Fruit fly (Drosophila melanogaster) whole organism, embryonic: Measurements from ENCODE around the gene Polr3H.

Experiments
- CG10366 ChIP-seq: fragments of 200-800 bp; sonication (Bioruptor generic); IDR thresholded peaks from 2 replicates; pipeline ENCODE4 v1.3.6; 2022; ENCODE audit warnings: missing biosample characterization, missing genetic modification characterization
- CG10543 ChIP-seq: fragments of 200-800 bp; sonication (Bioruptor generic); optimal IDR thresholded peaks from 3 replicates; lab custom pipeline; 2017; ENCODE audit warnings: missing biosample characterization, mild to moderate bottlenecking, missing genetic modification characterization, moderate library complexity
- CG10565 ChIP-seq: fragments of 200-800 bp; sonication (Bioruptor generic); optimal IDR thresholded peaks from 3 replicates; lab custom pipeline; 2016; ENCODE audit warnings: missing biosample characterization, mild to moderate bottlenecking, missing genetic modification characterization
- CG11504 ChIP-seq: fragments of 200-800 bp; sonication (Bioruptor generic); optimal IDR thresholded peaks from 3 replicates; lab custom pipeline; 2019; ENCODE audit warnings: missing biosample characterization, mild to moderate bottlenecking, missing genetic modification characterization, moderate library complexity
- CG12219 ChIP-seq: fragments of 200-800 bp; sonication (Bioruptor generic); optimal IDR thresholded peaks from 3 replicates; lab custom pipeline; 2018; ENCODE audit warnings: missing biosample characterization, mild to moderate bottlenecking, missing genetic modification characterization
- CG14860 ChIP-seq: fragments of 200-800 bp; sonication (Bioruptor generic); IDR thresholded peaks from 3 replicates; pipeline ENCODE4 v1.3.6; 2022; ENCODE audit warnings: missing biosample characterization, missing genetic modification characterization; ENCODE audit not compliant: partially characterized antibody
- CG15011 ChIP-seq: fragments of 200-800 bp; sonication (Bioruptor generic); optimal IDR thresholded peaks from 3 replicates; lab custom pipeline; 2018; ENCODE audit warnings: missing biosample characterization, mild to moderate bottlenecking, missing genetic modification characterization
- CG1603 ChIP-seq: fragments of 200-800 bp; sonication (Bioruptor generic); optimal IDR thresholded peaks from 2 replicates; lab custom pipeline; 2019; ENCODE audit warnings: missing biosample characterization, mild to moderate bottlenecking, missing genetic modification characterization, moderate library complexity
- CG17829 ChIP-seq: fragments of 200-800 bp; optimal IDR thresholded peaks from 2 replicates; lab custom pipeline; 2019; ENCODE audit warnings: missing biosample characterization, mild to moderate bottlenecking, missing genetic modification characterization, moderate library complexity
- CG30020 ChIP-seq: fragments of 200-800 bp; optimal IDR thresholded peaks from 2 replicates; lab custom pipeline; 2019; ENCODE audit warnings: missing biosample characterization, mild to moderate bottlenecking, missing genetic modification characterization, moderate library complexity
- CG30403 ChIP-seq: fragments of 200-800 bp; sonication (Bioruptor generic); optimal IDR thresholded peaks from 3 replicates; lab custom pipeline; 2016; ENCODE audit warnings: missing biosample characterization, missing genetic modification characterization
- CG34422 ChIP-seq: fragments of 200-800 bp; sonication (Bioruptor generic); IDR thresholded peaks from 3 replicates; pipeline ENCODE4 v1.3.6; 2022; ENCODE audit warnings: missing biosample characterization, missing genetic modification characterization
- CG3838 ChIP-seq: fragments of 200-800 bp; sonication (Bioruptor generic); optimal IDR thresholded peaks from 3 replicates; lab custom pipeline; 2016; ENCODE audit warnings: missing biosample characterization, missing genetic modification characterization
- CG4730 ChIP-seq: fragments of 200-800 bp; sonication (Bioruptor generic); IDR thresholded peaks from 2 replicates; pipeline ENCODE4 v1.3.6; 2022; ENCODE audit warnings: missing biosample characterization, missing genetic modification characterization
- CG4854 ChIP-seq: fragments of 200-800 bp; sonication (Bioruptor generic); optimal IDR thresholded peaks from 2 replicates; lab custom pipeline; 2016; ENCODE audit warnings: missing biosample characterization, missing genetic modification characterization, inconsistent platforms
- CG6689 ChIP-seq: fragments of 200-800 bp; sonication (Bioruptor generic); IDR thresholded peaks from 2 replicates; pipeline ENCODE4 v1.3.6; 2022; ENCODE audit warnings: missing biosample characterization, missing genetic modification characterization
- CG9932 ChIP-seq: fragments of 200-800 bp; sonication (Bioruptor generic); IDR thresholded peaks from 2 replicates; pipeline ENCODE4 v1.3.6; 2022; ENCODE audit warnings: missing biosample characterization, missing genetic modification characterization
- CkIIα-i1 ChIP-seq: fragments of 200-800 bp; sonication (Bioruptor generic); IDR thresholded peaks from 2 replicates; pipeline ENCODE4 v1.3.6; 2022; ENCODE audit warnings: missing biosample characterization, missing genetic modification characterization
- Dbx ChIP-seq: fragments of 200-800 bp; sonication (Bioruptor generic); IDR thresholded peaks from 3 replicates; pipeline ENCODE4 v1.3.6; 2022; ENCODE audit warnings: missing biosample characterization, missing genetic modification characterization
- Drgx ChIP-seq: fragments of 200-800 bp; sonication (Bioruptor generic); IDR thresholded peaks from 2 replicates; pipeline ENCODE4 v1.3.6; 2022; ENCODE audit warnings: missing biosample characterization, missing genetic modification characterization
- Ets97D ChIP-seq: fragments of 200-800 bp; sonication (Bioruptor generic); optimal IDR thresholded peaks from 3 replicates; lab custom pipeline; 2016; ENCODE audit warnings: missing biosample characterization, missing genetic modification characterization
- GATAe ChIP-seq: fragments of 200-800 bp; sonication (Bioruptor generic); conservative IDR thresholded peaks from 2 replicates; pipeline ENCODE4 v1.3.6; 2022; ENCODE audit warnings: missing biosample characterization, missing genetic modification characterization
- HLH3B ChIP-seq: fragments of 200-800 bp; sonication (Bioruptor generic); IDR thresholded peaks from 2 replicates; pipeline ENCODE4 v1.3.6; 2022; ENCODE audit warnings: missing biosample characterization, missing genetic modification characterization
- HLH4C ChIP-seq: fragments of 200-800 bp; sonication (Bioruptor generic); IDR thresholded peaks from 3 replicates; pipeline ENCODE4 v1.3.6; 2022; ENCODE audit warnings: missing biosample characterization, missing genetic modification characterization; ENCODE audit not compliant: partially characterized antibody
- Hmr ChIP-seq: fragments of 200-800 bp; sonication (Bioruptor generic); optimal IDR thresholded peaks from 3 replicates; lab custom pipeline; 2017; ENCODE audit warnings: mild to moderate bottlenecking, missing biosample characterization, missing genetic modification reagents, missing genetic modification characterization
- Opbp ChIP-seq: fragments of 200-800 bp; sonication (Bioruptor generic); IDR thresholded peaks from 3 replicates; pipeline ENCODE4 v1.3.6; 2022; ENCODE audit warnings: missing biosample characterization, missing genetic modification characterization; ENCODE audit not compliant: partially characterized antibody
- Poxn ChIP-seq: fragments of 200-800 bp; sonication (Bioruptor generic); IDR thresholded peaks from 2 replicates; pipeline ENCODE4 v1.3.6; 2022; ENCODE audit warnings: missing biosample characterization, missing genetic modification characterization
- Side ChIP-seq: fragments of 200-800 bp; sonication (Bioruptor generic); optimal IDR thresholded peaks from 2 replicates; lab custom pipeline; 2016; ENCODE audit warnings: missing biosample characterization, missing genetic modification characterization
- YL-1 ChIP-seq: fragments of 200-800 bp; sonication (Bioruptor generic); optimal IDR thresholded peaks from 3 replicates; lab custom pipeline; 2017; ENCODE audit warnings: missing biosample characterization, mild to moderate bottlenecking, missing genetic modification characterization
- ab ChIP-seq: fragments of 200-800 bp; sonication (Bioruptor generic); optimal IDR thresholded peaks from 2 replicates; lab custom pipeline; 2016; ENCODE audit warnings: missing biosample characterization, missing genetic modification characterization
- dysf ChIP-seq: fragments of 200-800 bp; sonication (Bioruptor generic); IDR thresholded peaks from 3 replicates; pipeline ENCODE4 v1.3.6; 2022; ENCODE audit warnings: missing biosample characterization, missing genetic modification characterization
- eve ChIP-seq, 2 experiments: fragments of >200 bp; optimal IDR thresholded peaks; 2 replicates each; lab custom pipeline; 2017; ENCODE audit warnings: missing biosample characterization in 2 of 2, missing genetic modification characterization in 2 of 2
- gce ChIP-seq: fragments of 200-800 bp; sonication (Bioruptor generic); IDR thresholded peaks from 3 replicates; pipeline ENCODE4 v1.3.6; 2022; ENCODE audit warnings: missing biosample characterization, missing genetic modification characterization
- grau ChIP-seq: fragments of 200-800 bp; optimal IDR thresholded peaks from 3 replicates; lab custom pipeline; 2019; ENCODE audit warnings: missing biosample characterization, mild to moderate bottlenecking, missing genetic modification characterization, moderate library complexity
- hbn ChIP-seq: fragments of 200-800 bp; sonication (Bioruptor generic); IDR thresholded peaks from 2 replicates; pipeline ENCODE4 v1.3.6; 2022; ENCODE audit warnings: missing biosample characterization, missing genetic modification characterization; ENCODE audit not compliant: partially characterized antibody
- kah ChIP-seq: fragments of 200-800 bp; sonication (Bioruptor generic); optimal IDR thresholded peaks from 2 replicates; lab custom pipeline; 2018; ENCODE audit warnings: missing biosample characterization, mild to moderate bottlenecking, missing genetic modification characterization
- pb ChIP-seq: fragments of 200-800 bp; sonication (Bioruptor generic); optimal IDR thresholded peaks from 3 replicates; lab custom pipeline; 2016; ENCODE audit warnings: missing biosample characterization, missing genetic modification characterization
- pzg ChIP-seq: fragments of 200-800 bp; sonication (Bioruptor generic); optimal IDR thresholded peaks from 3 replicates; lab custom pipeline; 2018; ENCODE audit warnings: missing biosample characterization, mild to moderate bottlenecking, missing genetic modification characterization, moderate library complexity
- row ChIP-seq: fragments of 200-800 bp; sonication (Bioruptor generic); IDR thresholded peaks from 3 replicates; pipeline ENCODE4 v1.3.6; 2022; ENCODE audit warnings: missing biosample characterization, missing genetic modification characterization
- seq ChIP-seq: fragments of 200-800 bp; sonication (Bioruptor generic); IDR thresholded peaks from 2 replicates; pipeline ENCODE4 v1.3.6; 2022; ENCODE audit warnings: missing biosample characterization, missing genetic modification characterization
- sim ChIP-seq: fragments of 200-800 bp; sonication (Bioruptor generic); IDR thresholded peaks from 2 replicates; pipeline ENCODE4 v1.3.6; 2022; ENCODE audit warnings: missing biosample characterization, missing genetic modification characterization
- sna ChIP-seq: fragments of 200-800 bp; sonication (Bioruptor generic); IDR thresholded peaks from 2 replicates; pipeline ENCODE4 v1.3.6; 2022; ENCODE audit warnings: missing biosample characterization, missing genetic modification characterization; ENCODE audit not compliant: partially characterized antibody
- so ChIP-seq: fragments of 200-800 bp; sonication (Bioruptor generic); IDR thresholded peaks from 3 replicates; pipeline ENCODE4 v1.3.6; 2022; ENCODE audit warnings: missing biosample characterization, missing genetic modification characterization
- stwl ChIP-seq: fragments of 200-800 bp; sonication (Bioruptor generic); optimal IDR thresholded peaks from 3 replicates; lab custom pipeline; 2018; ENCODE audit warnings: missing biosample characterization, mild to moderate bottlenecking, missing genetic modification characterization, moderate library complexity
- tgo ChIP-seq: fragments of 200-800 bp; sonication (Bioruptor generic); IDR thresholded peaks from 3 replicates; pipeline ENCODE4 v1.3.6; 2022; ENCODE audit warnings: missing biosample characterization, missing genetic modification characterization
- trem ChIP-seq: fragments of 200-800 bp; optimal IDR thresholded peaks from 3 replicates; lab custom pipeline; 2019; ENCODE audit warnings: missing biosample characterization, mild to moderate bottlenecking, missing genetic modification characterization, moderate library complexity
- unc-4 ChIP-seq: fragments of 200-800 bp; sonication (Bioruptor generic); IDR thresholded peaks from 2 replicates; pipeline ENCODE4 v1.3.6; 2022; ENCODE audit warnings: missing biosample characterization, missing genetic modification characterization; ENCODE audit not compliant: partially characterized antibody
- vnd ChIP-seq: fragments of 200-800 bp; sonication (Bioruptor generic); IDR thresholded peaks from 3 replicates; pipeline ENCODE4 v1.3.6; 2022; ENCODE audit warnings: missing biosample characterization, missing genetic modification characterization; ENCODE audit not compliant: partially characterized antibody
- wdn ChIP-seq: fragments of 200-800 bp; sonication (Bioruptor generic); IDR thresholded peaks from 2 replicates; pipeline ENCODE4 v1.3.6; 2022; ENCODE audit warnings: missing biosample characterization, missing genetic modification characterization
- wor ChIP-seq: fragments of 200-800 bp; sonication (Bioruptor generic); IDR thresholded peaks from 2 replicates; pipeline ENCODE4 v1.3.6; 2022; ENCODE audit warnings: missing biosample characterization, missing genetic modification characterization

Polr3H gene

DNA sequence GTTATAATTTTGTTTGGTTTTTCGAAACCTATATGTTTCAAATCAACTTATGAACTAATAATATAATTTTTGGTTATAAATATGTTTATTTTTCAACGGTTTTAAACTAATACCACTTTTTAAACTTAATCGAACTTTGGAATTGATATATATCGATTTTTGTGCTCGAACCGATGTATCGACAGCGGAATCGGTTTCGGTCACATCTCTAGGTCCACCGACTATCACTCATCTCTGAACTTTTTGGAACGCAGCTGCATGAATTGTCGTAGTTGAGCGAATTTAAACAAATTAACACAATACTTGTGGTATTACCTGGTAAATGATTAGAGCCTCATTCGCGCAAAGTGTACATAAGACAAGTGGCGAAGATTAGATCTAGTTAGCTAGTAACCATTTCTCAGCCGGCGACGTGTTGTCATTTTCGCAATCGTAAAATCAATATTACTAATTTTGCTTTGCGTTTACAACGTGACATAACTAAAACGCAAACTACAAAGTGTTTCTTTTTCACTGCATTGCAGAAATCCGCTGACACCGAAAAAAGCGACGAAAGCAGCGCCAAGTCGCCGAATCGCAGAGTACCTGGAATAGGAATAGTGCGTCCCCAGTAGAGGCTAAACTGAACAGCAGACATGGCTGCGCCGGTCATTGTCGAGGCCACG is 20.6 kb upstream of the Polr3H start, which contains the start of gene Apt1 (continued):
- TF ChIP-seq CG15011 (no peak), CkIIα-i1 (no peak), GATAe (no peak), sna (GFP tag; lab: Robert Waterston, UW) (peak; percentile 94), Hmr (GFP tag; lab: Kevin White, UChicago) (no peak), sim (GFP tag; lab: Robert Waterston, UW) (no peak), CG3838 (GFP tag; lab: Kevin White, UChicago) (no peak), seq (no peak), kah (GFP tag; lab: Kevin White, UChicago) (no peak), Poxn (GFP tag; lab: Robert Waterston, UW) (no peak), CG12219 (no peak), CG4854 (GFP tag; lab: Kevin White, UChicago) (no peak), wdn (GFP tag; lab: Robert Waterston, UW) (no peak), grau (tag; lab: Kevin White, UChicago) (peak; percentile 11), HLH3B (GFP tag; lab: Robert Waterston, UW) (no peak), gce (no peak), Dbx (GFP tag; lab: Robert Waterston, UW) (peak; percentile 30; the same call in 1 of the 3 replicates), CG1603 (tag; lab: Kevin White, UChicago) (peak; percentile 43), vnd (GFP tag; lab: Robert Waterston, UW) (peak; percentile 95), unc-4 (GFP tag; lab: Robert Waterston, UW) (peak; percentile 94), CG10366 (GFP tag; lab: Robert Waterston, UW) (no peak), eve (GFP tag; optimal IDR thresholded peaks at IDR 0.05; lab: Kevin White, UChicago) (no peak), Ets97D (GFP tag; lab: Kevin White, UChicago) (peak; percentile 28), tgo (no peak), YL-1 (GFP tag; lab: Kevin White, UChicago) (peak; percentile 27), CG4730 (GFP tag; lab: Robert Waterston, UW) (no peak), so (GFP tag; lab: Robert Waterston, UW) (no peak), Drgx (GFP tag; lab: Robert Waterston, UW) (no peak), CG34422 (GFP tag; lab: Robert Waterston, UW) (no peak; the same call in 2 of the 3 replicates), CG14860 (GFP tag; lab: Robert Waterston, UW) (peak; percentile 96), CG10543 (GFP tag; lab: Kevin White, UChicago) (no peak), ab (GFP tag; lab: Kevin White, UChicago) (no peak), CG6689 (no peak), hbn (GFP tag; lab: Robert Waterston, UW) (peak; percentile 86), HLH4C (GFP tag; lab: Robert Waterston, UW) (peak; percentile 96), CG17829 (tag; lab: Kevin White, UChicago) (peak; percentile 14), Opbp (GFP tag; lab: Robert Waterston, UW) (peak; percentile 97), stwl (tag; lab: Kevin White, UChicago) (peak; percentile 88), pzg (GFP tag; lab: Kevin White, UChicago) (peak; percentile 81), CG30020 (tag; lab: Kevin White, UChicago) (peak; percentile 5), pb (GFP tag; lab: Kevin White, UChicago) (no peak), trem (peak; percentile 19), dysf (GFP tag; lab: Robert Waterston, UW) (no peak), row (GFP tag; lab: Robert Waterston, UW) (peak; percentile 60), CG9932 (GFP tag; lab: Robert Waterston, UW) (peak; percentile 58; the same call in 1 of the 2 replicates), CG30403 (no peak), CG10565 (GFP tag; lab: Kevin White, UChicago) (no peak), wor (GFP tag; lab: Robert Waterston, UW) (no peak), CG11504 (no peak), Side (no peak)
